Fruit fly (Drosophila melanogaster): ENCODE results near the gene Srg3.
A peak's percentile ranks its signal among the peaks of the same experiment; 100 is the strongest.

Gene Srg3

dm6 chr3L:9430608-9430952 is 12.5 kb upstream of the Srg3 start:
- TF ChIP-seq sage (GFP tag; optimal IDR thresholded peaks at IDR 0.05), result no peak

dm6 chr3L:9431848-9432623 is 11.0 kb upstream of the Srg3 start:
- peak; percentile 7 for TF ChIP-seq Dif (GFP tag; optimal IDR thresholded peaks at IDR 0.05; ENCODE audit: partially characterized antibody)
- no peak for TF ChIP-seq CrebA (GFP tag; optimal IDR thresholded peaks at IDR 0.05; ENCODE audit: borderline replicate concordance)
- TF ChIP-seq Hr83 (GFP tag; optimal IDR thresholded peaks at IDR 0.05; ENCODE audit: poor library complexity, severe bottlenecking), result no peak

dm6 chr3L:9432810-9433587 is 10.0 kb upstream of the Srg3 start:
- TF ChIP-seq usp (GFP tag; optimal IDR thresholded peaks at IDR 0.05), result no peak
- TF ChIP-seq tai (GFP tag; optimal IDR thresholded peaks at IDR 0.05), result no peak
- no peak for TF ChIP-seq dsf (GFP tag; optimal IDR thresholded peaks at IDR 0.05; ENCODE audit: borderline replicate concordance)

- TF ChIP-seq Rel (GFP tag; optimal IDR thresholded peaks at IDR 0.05), result no peak
- peak; percentile 26 for TF ChIP-seq Rel (tag; optimal IDR thresholded peaks at IDR 0.05)
- TF ChIP-seq pan (optimal IDR thresholded peaks at IDR 0.05), result no peak
- TF ChIP-seq Hnf4 (GFP tag; optimal IDR thresholded peaks at IDR 0.05), result peak; percentile 74
- peak; percentile 65 for TF ChIP-seq ey (GFP tag; optimal IDR thresholded peaks at IDR 0.05)
- TF ChIP-seq Vsx2 (GFP tag; optimal IDR thresholded peaks at IDR 0.05; ENCODE audit: partially characterized antibody), result no peak
- no peak for TF ChIP-seq Dfd (GFP tag; optimal IDR thresholded peaks at IDR 0.05)
- peak; percentile 23 for TF ChIP-seq HLH106 (tag; optimal IDR thresholded peaks at IDR 0.05)
- peak; percentile 53 for TF ChIP-seq sv (GFP tag; optimal IDR thresholded peaks at IDR 0.05)
- no peak for TF ChIP-seq woc (GFP tag; optimal IDR thresholded peaks at IDR 0.05)
- TF ChIP-seq CG32264 (GFP tag; optimal IDR thresholded peaks at IDR 0.05), result peak; percentile 26
- no peak for TF ChIP-seq dl (GFP tag; optimal IDR thresholded peaks at IDR 0.05; ENCODE audit: insufficient read depth in 1 of 2, partially characterized antibody in 2 of 2)
- no peak for TF ChIP-seq GATAd (GFP tag; optimal IDR thresholded peaks at IDR 0.05)
- no peak for TF ChIP-seq Myc (optimal IDR thresholded peaks at IDR 0.05)
- TF ChIP-seq Hr83 (GFP tag; optimal IDR thresholded peaks at IDR 0.05; ENCODE audit: poor library complexity, severe bottlenecking), result peak; percentile 73
- no peak for TF ChIP-seq lola (GFP tag; optimal IDR thresholded peaks at IDR 0.05)
- TF ChIP-seq Mio (GFP tag; optimal IDR thresholded peaks at IDR 0.05), result no peak
- peak; percentile 31 for TF ChIP-seq sage (GFP tag; optimal IDR thresholded peaks at IDR 0.05)
- no peak for TF ChIP-seq usp (GFP tag; optimal IDR thresholded peaks at IDR 0.05)
- TF ChIP-seq brk (GFP tag; optimal IDR thresholded peaks at IDR 0.05), result no peak
- peak; percentile 65 for TF ChIP-seq OdsH (GFP tag; optimal IDR thresholded peaks at IDR 0.05)
- TF ChIP-seq CG9705 (GFP tag; optimal IDR thresholded peaks at IDR 0.05), result no peak
- TF ChIP-seq Dif (GFP tag; optimal IDR thresholded peaks at IDR 0.05; ENCODE audit: partially characterized antibody), result no peak
- no peak for TF ChIP-seq CrebA (GFP tag; optimal IDR thresholded peaks at IDR 0.05; ENCODE audit: borderline replicate concordance)
- TF ChIP-seq dmrt93B (GFP tag; optimal IDR thresholded peaks at IDR 0.05), result no peak
- peak; percentile 38 to 82 for TF ChIP-seq foxo (GFP tag; optimal IDR thresholded peaks at IDR 0.05)
- no peak for TF ChIP-seq Hr78 (GFP tag; optimal IDR thresholded peaks at IDR 0.05)
- TF ChIP-seq jim (GFP tag; optimal IDR thresholded peaks at IDR 0.05), result no peak
- peak; percentile 70 for TF ChIP-seq rgr (GFP tag; optimal IDR thresholded peaks at IDR 0.05)
- TF ChIP-seq br (GFP tag; optimal IDR thresholded peaks at IDR 0.05), result peak; percentile 55
- no peak for TF ChIP-seq Abd-B (GFP tag; optimal IDR thresholded peaks at IDR 0.05)
- peak; percentile 37 for TF ChIP-seq psq (GFP tag; optimal IDR thresholded peaks at IDR 0.05)
- no peak for TF ChIP-seq N (GFP tag; optimal IDR thresholded peaks at IDR 0.05)
- no peak for TF ChIP-seq dsf (GFP tag; optimal IDR thresholded peaks at IDR 0.05; ENCODE audit: borderline replicate concordance)
- TF ChIP-seq h (GFP tag; optimal IDR thresholded peaks at IDR 0.05), result peak; percentile 56
- TF ChIP-seq Jra (GFP tag; optimal IDR thresholded peaks at IDR 0.05), result peak; percentile 59
- TF ChIP-seq Sp1 (GFP tag; optimal IDR thresholded peaks at IDR 0.05), result peak; percentile 13
- no peak for TF ChIP-seq tai (GFP tag; optimal IDR thresholded peaks at IDR 0.05)
- peak; percentile 50 for TF ChIP-seq fru (GFP tag; optimal IDR thresholded peaks at IDR 0.05)
These were observed 7.7 kb upstream of the Srg3 start, which contains the start of gene CG42526 for dm6 chr3L:9435315-9435714. Gene CG42526, minus strand, starts transcription at chr3L:9435399.

All from whole organism, wandering third instar larva.